Worm (Caenorhabditis elegans) whole organism, L1 larva: ENCODE results near the gene T01D3.1.

Experiments used
- C04F5.9 ChIP-seq: sonication (generic microtip); optimal IDR thresholded peaks from 2 replicates; lab custom pipeline; 2016; ENCODE audit warnings: missing genetic modification characterization, missing compliant biosample characterization
- C16A3.4 ChIP-seq: fragments of 150-350 bp; optimal IDR thresholded peaks from 2 replicates; lab custom pipeline; 2014; ENCODE audit warnings: missing biosample characterization, missing genetic modification characterization
- C34B4.2 ChIP-seq: sonication (generic microtip); optimal IDR thresholded peaks from 2 replicates; lab custom pipeline; 2017; ENCODE audit warnings: mild to moderate bottlenecking, missing genetic modification characterization, missing compliant biosample characterization
- F16B12.6 ChIP-seq: fragments of 150-350 bp; optimal IDR thresholded peaks from 2 replicates; lab custom pipeline; 2014; ENCODE audit warnings: missing biosample characterization, missing genetic modification characterization
- aha-1 ChIP-seq: fragments of 150-350 bp; optimal IDR thresholded peaks from 2 replicates; lab custom pipeline; 2014; ENCODE audit warnings: missing biosample characterization, missing genetic modification characterization
- alr-1 ChIP-seq: fragments of 200-800 bp; sonication (Bioruptor generic); optimal IDR thresholded peaks from 2 replicates; lab custom pipeline; 2018; ENCODE audit warnings: borderline replicate concordance, mild to moderate bottlenecking, missing genetic modification characterization, missing compliant biosample characterization
- ama-1 ChIP-seq: fragments of 150-350 bp; optimal IDR thresholded peaks from 2 replicates; lab custom pipeline; 2014
- ceh-63 ChIP-seq: fragments of 200-800 bp; sonication (Bioruptor generic); optimal IDR thresholded peaks from 2 replicates; lab custom pipeline; 2018; ENCODE audit warnings: mild to moderate bottlenecking, missing genetic modification characterization, missing compliant biosample characterization
- ces-1 ChIP-seq: fragments of 150-350 bp; optimal IDR thresholded peaks from 2 replicates; lab custom pipeline; 2014; ENCODE audit warnings: missing biosample characterization, missing genetic modification reagents, missing genetic modification characterization
- dpl-1 ChIP-seq, 3 experiments: fragments of 150-350 bp in 2 of 3; sonication (generic microtip) in 1 of 3; optimal IDR thresholded peaks; 2 replicates each; lab custom pipeline; 2014 to 2017; ENCODE audit warnings: missing biosample characterization in 3 of 3, missing genetic modification characterization in 3 of 3, missing genetic modification reagents in 3 of 3
- dsc-1 ChIP-seq: sonication (generic microtip); optimal IDR thresholded peaks from 2 replicates; lab custom pipeline; 2016; ENCODE audit warnings: mild to moderate bottlenecking, missing genetic modification characterization, missing compliant biosample characterization
- efl-1 ChIP-seq, 4 experiments: fragments of 150-350 bp; optimal IDR thresholded peaks in 3 of 4; peaks in 1 of 4; 1 replicate in 1 of 4; 2 replicates in 3 of 4; lab custom pipeline; 2014; ENCODE audit warnings: missing biosample characterization in 2 of 4, missing genetic modification characterization in 2 of 4, missing genetic modification reagents in 2 of 4
- efl-3 ChIP-seq: fragments of 200-800 bp; sonication (Bioruptor generic); optimal IDR thresholded peaks from 2 replicates; lab custom pipeline; 2018; ENCODE audit warnings: mild to moderate bottlenecking, missing genetic modification characterization, missing compliant biosample characterization
- egl-13 ChIP-seq: sonication (generic microtip); optimal IDR thresholded peaks from 2 replicates; lab custom pipeline; 2016; ENCODE audit warnings: missing genotype, missing genetic modification reagents, missing genetic modification characterization, missing compliant biosample characterization
- egl-27 ChIP-seq, 2 experiments: fragments of 150-350 bp in 1 of 2; sonication (generic microtip); optimal IDR thresholded peaks; 3 replicates each; lab custom pipeline; 2017 to 2018; ENCODE audit warnings: missing biosample characterization in 2 of 2, missing genetic modification characterization in 2 of 2, missing genetic modification reagents in 2 of 2
- elt-2 ChIP-seq: sonication (generic microtip); optimal IDR thresholded peaks from 2 replicates; lab custom pipeline; 2016; ENCODE audit warnings: missing genetic modification characterization, mild to moderate bottlenecking, inconsistent platforms, missing compliant biosample characterization, missing genetic modification reagents
- fkh-10 ChIP-seq: sonication (generic microtip); optimal IDR thresholded peaks from 2 replicates; lab custom pipeline; 2017; ENCODE audit warnings: missing biosample characterization, missing genetic modification reagents, missing genetic modification characterization
- fkh-4 ChIP-seq: sonication (generic microtip); optimal IDR thresholded peaks from 2 replicates; lab custom pipeline; 2016; ENCODE audit warnings: missing compliant biosample characterization, missing genetic modification characterization, borderline replicate concordance
- grh-1 ChIP-seq: fragments of 200-800 bp; sonication (Bioruptor generic); IDR thresholded peaks from 2 replicates; pipeline ENCODE4 v1.3.6; 2022; ENCODE audit warnings: missing genetic modification reagents, missing genetic modification characterization, missing compliant biosample characterization
- hlh-17 ChIP-seq: fragments of 200-800 bp; sonication (Bioruptor generic); optimal IDR thresholded peaks from 2 replicates; lab custom pipeline; 2018; ENCODE audit warnings: missing genetic modification characterization, mild to moderate bottlenecking, missing compliant biosample characterization, moderate library complexity, borderline replicate concordance
- irx-1 ChIP-seq: sonication (generic microtip); optimal IDR thresholded peaks from 2 replicates; lab custom pipeline; 2016; ENCODE audit warnings: missing genetic modification characterization, missing compliant biosample characterization
- lin-13 ChIP-seq: fragments of 150-350 bp; optimal IDR thresholded peaks from 2 replicates; lab custom pipeline; 2014; ENCODE audit warnings: missing biosample characterization, missing genetic modification reagents, missing genetic modification characterization
- lin-14 ChIP-seq: fragments of 200-800 bp; sonication (Bioruptor generic); optimal IDR thresholded peaks from 2 replicates; lab custom pipeline; 2018; ENCODE audit warnings: mild to moderate bottlenecking, missing genetic modification characterization, moderate library complexity, missing compliant biosample characterization
- lin-15B ChIP-seq: fragments of 150-350 bp; sonication (generic microtip); optimal IDR thresholded peaks from 3 replicates; lab custom pipeline; 2014; ENCODE audit warnings: missing biosample characterization, missing genetic modification characterization
- lin-39 ChIP-seq: fragments of 150-350 bp; optimal IDR thresholded peaks from 2 replicates; lab custom pipeline; 2014; ENCODE audit warnings: missing biosample characterization, missing genetic modification reagents, missing genetic modification characterization
- lsy-2 ChIP-seq, 2 experiments: fragments of 150-350 bp; optimal IDR thresholded peaks; 2 replicates each; lab custom pipeline; 2014; ENCODE audit warnings: missing biosample characterization in 2 of 2, missing genetic modification characterization in 2 of 2
- mdl-1 ChIP-seq, 2 experiments: fragments of 150-350 bp; optimal IDR thresholded peaks; 2 replicates each; lab custom pipeline; 2014 to 2017; ENCODE audit warnings: missing biosample characterization in 2 of 2, missing genetic modification characterization in 2 of 2, inconsistent platforms in 1 of 2
- mep-1 ChIP-seq: fragments of 150-350 bp; optimal IDR thresholded peaks from 2 replicates; lab custom pipeline; 2014; ENCODE audit warnings: missing biosample characterization, missing genetic modification characterization
- nhr-11 ChIP-seq: fragments of 150-350 bp; optimal IDR thresholded peaks from 2 replicates; lab custom pipeline; 2014; ENCODE audit warnings: missing biosample characterization, missing genetic modification characterization
- nhr-12 ChIP-seq: sonication (generic microtip); optimal IDR thresholded peaks from 2 replicates; lab custom pipeline; 2017; ENCODE audit warnings: missing biosample characterization, missing genetic modification characterization
- nhr-71 ChIP-seq: sonication (generic microtip); optimal IDR thresholded peaks from 2 replicates; lab custom pipeline; 2016; ENCODE audit warnings: mild to moderate bottlenecking, missing genetic modification characterization, moderate library complexity, missing compliant biosample characterization
- nhr-76 ChIP-seq: sonication (generic microtip); optimal IDR thresholded peaks from 2 replicates; lab custom pipeline; 2017; ENCODE audit warnings: missing biosample characterization, missing genetic modification characterization
- nhr-77 ChIP-seq: fragments of 150-350 bp; optimal IDR thresholded peaks from 2 replicates; lab custom pipeline; 2014; ENCODE audit warnings: missing biosample characterization, missing genetic modification characterization
- pax-3 ChIP-seq: fragments of 200-800 bp; sonication (Bioruptor generic); optimal IDR thresholded peaks from 2 replicates; lab custom pipeline; 2018; ENCODE audit warnings: mild to moderate bottlenecking, missing genetic modification characterization, moderate library complexity, missing compliant biosample characterization
- pqm-1 ChIP-seq: sonication (generic microtip); optimal IDR thresholded peaks from 3 replicates; lab custom pipeline; 2017; ENCODE audit warnings: missing biosample characterization, missing genetic modification characterization
- skn-1 ChIP-seq: fragments of 150-350 bp; optimal IDR thresholded peaks from 2 replicates; lab custom pipeline; 2014; ENCODE audit warnings: missing biosample characterization, missing genetic modification characterization
- snpc-4 ChIP-seq: fragments of 150-350 bp; optimal IDR thresholded peaks from 2 replicates; lab custom pipeline; 2014; ENCODE audit warnings: missing biosample characterization, missing genetic modification characterization
- swsn-7 ChIP-seq: sonication (generic microtip); optimal IDR thresholded peaks from 2 replicates; lab custom pipeline; 2016; ENCODE audit warnings: missing genetic modification characterization, missing compliant biosample characterization
- unc-130 ChIP-seq: fragments of 150-350 bp; optimal IDR thresholded peaks from 2 replicates; lab custom pipeline; 2017; ENCODE audit warnings: missing biosample characterization, missing genetic modification characterization, inconsistent platforms
- unc-62 ChIP-seq: fragments of 150-350 bp; optimal IDR thresholded peaks from 2 replicates; lab custom pipeline; 2014; ENCODE audit warnings: missing biosample characterization, missing genetic modification reagents, missing genetic modification characterization
- vab-15 ChIP-seq: sonication (generic microtip); optimal IDR thresholded peaks from 2 replicates; lab custom pipeline; 2017; ENCODE audit warnings: missing genotype, mild to moderate bottlenecking, missing genetic modification characterization, missing compliant biosample characterization
- xbp-1 ChIP-seq: sonication (generic microtip); optimal IDR thresholded peaks from 2 replicates; lab custom pipeline; 2016; ENCODE audit warnings: missing genetic modification characterization, missing compliant biosample characterization
- zag-1 ChIP-seq: fragments of 150-350 bp; optimal IDR thresholded peaks from 2 replicates; lab custom pipeline; 2014; ENCODE audit warnings: missing biosample characterization, missing genetic modification characterization
- ztf-11 ChIP-seq, 2 experiments: sonication (generic microtip); optimal IDR thresholded peaks; 2 replicates each; lab custom pipeline; 2016 to 2017; ENCODE audit warnings: missing genetic modification characterization in 2 of 2, missing biosample characterization in 1 of 2, missing compliant biosample characterization in 1 of 2
- ztf-4 ChIP-seq: fragments of 150-350 bp; optimal IDR thresholded peaks from 2 replicates; lab custom pipeline; 2014; ENCODE audit warnings: missing biosample characterization, missing genetic modification characterization

The T01D3.1 gene

DNA sequence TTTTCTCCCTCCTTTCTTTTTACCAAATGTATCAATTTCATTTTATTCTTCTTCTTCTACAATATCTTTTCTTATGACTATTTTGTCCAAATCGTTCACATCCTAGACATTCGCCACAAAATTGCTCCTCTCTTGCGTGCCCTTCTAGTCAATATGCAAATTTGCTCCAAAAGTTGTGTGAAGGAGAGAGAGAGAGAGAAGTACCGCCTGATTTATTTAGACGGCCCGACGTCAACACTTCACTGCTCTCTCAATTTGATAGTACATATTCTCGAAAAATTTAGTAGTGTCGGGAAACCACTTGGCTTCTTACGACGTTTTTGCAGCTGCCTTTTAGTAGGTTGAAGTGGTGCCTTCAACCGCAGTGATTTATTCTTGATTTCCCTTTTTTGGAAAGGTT lies 3.2 kb upstream of the T01D3.1 start:
- TF ChIP-seq grh-1 (GFP tag; lab: Robert Waterston, UW) (no peak), lin-14 (peak; percentile 51)

DNA sequence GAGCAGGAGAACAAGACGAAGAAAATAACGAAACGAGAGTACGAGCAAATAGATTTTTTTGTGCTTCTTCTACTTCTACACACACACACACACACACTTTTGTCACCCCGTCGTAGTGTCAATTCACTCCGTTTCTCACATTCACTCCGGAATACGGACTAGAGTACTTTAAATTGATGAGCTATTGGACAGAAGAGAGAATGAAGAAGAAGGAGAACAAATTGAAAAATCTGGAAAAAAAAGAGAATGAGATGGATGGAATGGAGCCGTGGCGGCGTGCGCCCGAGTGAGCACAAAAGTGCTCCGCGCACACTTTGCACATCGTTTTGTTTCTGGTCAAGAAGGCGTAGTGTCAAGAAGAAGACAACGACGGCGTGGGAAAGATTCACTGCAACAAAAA lies 2.2 kb upstream of the T01D3.1 start:
- TF ChIP-seq C04F5.9 = no peak
- no peak for TF ChIP-seq ceh-63 (GFP tag; lab: Kevin White, UChicago)
- TF ChIP-seq efl-3 (GFP tag; lab: Kevin White, UChicago) = no peak
- no peak for TF ChIP-seq pax-3 (tag; lab: Kevin White, UChicago)
- TF ChIP-seq nhr-77 (tag; lab: Kevin White, UChicago) = no peak
- no peak for TF ChIP-seq ztf-11 (tag; optimal IDR thresholded peaks at IDR 0.05; lab: Kevin White, UChicago)

DNA sequence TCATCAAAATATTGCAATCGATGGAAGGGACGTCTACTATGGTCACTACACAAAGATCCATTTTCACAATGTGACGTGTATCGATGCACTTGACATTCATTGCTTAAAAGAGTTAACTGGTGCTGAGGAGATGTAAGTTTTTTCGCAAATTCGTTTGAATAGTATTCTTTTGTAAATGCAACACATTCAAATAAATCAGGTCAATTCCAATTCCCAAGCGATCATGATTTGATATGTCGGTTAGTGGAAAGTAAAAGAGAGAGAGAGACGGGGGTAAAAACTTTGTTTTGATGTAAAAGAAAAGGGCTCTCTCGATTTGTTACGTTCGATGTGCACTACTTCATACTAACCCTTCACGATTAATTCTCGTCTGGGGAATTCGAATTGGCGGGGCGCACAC lies 584 bp downstream of the T01D3.1 start:
- TF ChIP-seq lin-14 (peak; percentile 8), egl-13 (no peak)
- TF ChIP-seq, all 84 proteins: peak for 1

DNA sequence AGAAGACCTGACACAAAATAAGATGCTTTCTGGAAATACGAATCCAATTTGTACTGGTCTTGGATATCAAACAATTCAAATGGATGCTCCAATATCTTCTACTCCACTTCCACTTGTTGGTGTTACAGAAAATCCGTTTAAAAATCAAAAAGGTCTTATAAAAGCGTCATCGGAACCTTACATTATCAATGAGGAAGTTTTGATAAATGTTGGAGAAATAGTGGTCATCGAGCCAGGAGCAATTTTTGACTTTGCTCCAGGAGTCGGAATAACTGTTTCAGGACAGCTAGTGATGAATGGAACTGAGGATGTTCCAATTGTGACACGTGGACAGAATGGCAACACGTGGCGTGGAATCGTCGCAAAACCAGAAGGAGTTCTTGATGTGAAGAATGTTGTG lies 4.4 kb downstream of the T01D3.1 start:
- TF ChIP-seq efl-1 (optimal IDR thresholded peaks at IDR 0.05; lab: Kevin White, UChicago) (no peak), efl-1 (GFP tag; optimal IDR thresholded peaks at IDR 0.05 in 1 of 2; lab: Kevin White, UChicago) (peak in 1 of 2 experiments; percentile 91), pqm-1 (tag; lab: Kevin White, UChicago) (no peak)

DNA sequence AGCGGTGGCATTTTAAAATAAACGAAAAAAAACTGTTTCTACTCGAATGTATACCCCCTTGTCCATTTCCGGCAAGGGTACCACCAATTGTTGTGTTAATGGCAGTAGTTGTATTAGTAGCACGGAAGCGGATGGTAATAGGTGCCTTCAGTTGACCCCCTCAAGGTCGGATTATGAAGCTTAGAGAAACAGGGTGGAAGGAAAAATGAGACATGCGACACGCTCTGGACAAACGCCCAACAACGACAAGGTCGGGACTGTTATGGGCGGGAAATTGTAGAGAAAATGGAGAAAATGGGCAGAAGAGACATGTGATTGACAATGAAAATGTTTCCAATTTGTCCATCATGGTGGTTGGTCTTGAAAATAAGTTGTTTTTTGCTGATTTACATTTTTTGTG lies 14.3 kb downstream of the T01D3.1 start, which contains the start of gene T01D3.3:
Gene T01D3.3 (plus strand): TSS at position 312 of the 400 bp plus-strand sequence.
- TF ChIP-seq lin-39 (tag; lab: Kevin White, UChicago) (no peak), dsc-1 (tag; lab: Kevin White, UChicago) (no peak), alr-1 (tag; lab: Kevin White, UChicago) (no peak), zag-1 (tag; lab: Kevin White, UChicago) (no peak), ama-1 (lab: Kevin White, UChicago) (no peak), ceh-63 (GFP tag; lab: Kevin White, UChicago) (no peak), C34B4.2 (tag; lab: Kevin White, UChicago) (no peak), lin-13 (GFP tag; lab: Kevin White, UChicago) (no peak), unc-62 (GFP tag; lab: Kevin White, UChicago) (no peak), mdl-1 (tag; optimal IDR thresholded peaks at IDR 0.05; lab: Kevin White, UChicago) (peak in 1 of 2 experiments; percentile 51), nhr-76 (no peak), ces-1 (GFP tag; lab: Kevin White, UChicago) (no peak), dpl-1 (GFP tag; optimal IDR thresholded peaks at IDR 0.05; lab: Kevin White, UChicago) (peak in 2 of 3 experiments; percentile 14 to 32), C16A3.4 (tag; lab: Kevin White, UChicago) (peak; percentile 36), elt-2 (tag; lab: Kevin White, UChicago) (no peak), nhr-71 (tag; lab: Kevin White, UChicago) (no peak), aha-1 (tag; lab: Kevin White, UChicago) (no peak), ztf-4 (tag; lab: Kevin White, UChicago) (no peak), hlh-17 (no peak), egl-27 (tag; optimal IDR thresholded peaks at IDR 0.05; lab: Kevin White, UChicago) (no peak), xbp-1 (tag; lab: Kevin White, UChicago) (no peak), swsn-7 (tag; lab: Kevin White, UChicago) (no peak), lsy-2 (tag; optimal IDR thresholded peaks at IDR 0.05; lab: Kevin White, UChicago) (no peak), nhr-11 (no peak), mep-1 (tag; lab: Kevin White, UChicago) (peak; percentile 56), lin-15B (tag; lab: Kevin White, UChicago) (no peak), irx-1 (tag; lab: Kevin White, UChicago) (no peak), F16B12.6 (tag; lab: Kevin White, UChicago) (no peak), efl-3 (GFP tag; lab: Kevin White, UChicago) (no peak), fkh-10 (no peak), nhr-12 (tag; lab: Kevin White, UChicago) (no peak), skn-1 (tag; lab: Kevin White, UChicago) (no peak), vab-15 (tag; lab: Kevin White, UChicago) (no peak), lin-14 (peak; percentile 50), fkh-4 (no peak), unc-130 (tag; lab: Kevin White, UChicago) (peak; percentile 23), pax-3 (tag; lab: Kevin White, UChicago) (no peak), snpc-4 (no peak)
